Worm (Caenorhabditis elegans) whole organism, early embryonic: ENCODE measurements around the gene nhr-84.

Source experiments
- B0310.2 ChIP-seq: sonication (generic microtip); optimal IDR thresholded peaks from 2 replicates; lab custom pipeline; 2016; ENCODE audit warnings: mild to moderate bottlenecking, missing genetic modification characterization, missing compliant biosample characterization
- F13C5.2 ChIP-seq: sonication (generic microtip); optimal IDR thresholded peaks from 2 replicates; lab custom pipeline; 2017; ENCODE audit warnings: mild to moderate bottlenecking, missing genetic modification characterization, inconsistent platforms, missing compliant biosample characterization
- aly-1 ChIP-seq: sonication (generic microtip); optimal IDR thresholded peaks from 2 replicates; lab custom pipeline; 2016; ENCODE audit warnings: missing genetic modification characterization, missing compliant biosample characterization
- ama-1 ChIP-seq: fragments of 150-350 bp; optimal IDR thresholded peaks from 2 replicates; lab custom pipeline; 2014
- ceh-13 ChIP-seq: fragments of 200-800 bp; sonication (Bioruptor generic); optimal IDR thresholded peaks from 2 replicates; lab custom pipeline; 2018; ENCODE audit warnings: mild to moderate bottlenecking, missing genetic modification characterization, missing compliant biosample characterization
- ceh-36 ChIP-seq: sonication (generic microtip); optimal IDR thresholded peaks from 2 replicates; lab custom pipeline; 2016; ENCODE audit warnings: missing genetic modification characterization, inconsistent platforms, missing compliant biosample characterization
- flt-1 ChIP-seq: fragments of 200-800 bp; sonication (Bioruptor generic); IDR thresholded peaks from 2 replicates; pipeline ENCODE4 v1.3.6; 2022; ENCODE audit warnings: missing genetic modification characterization, missing compliant biosample characterization
- sea-1 ChIP-seq: fragments of 200-800 bp; sonication (Bioruptor generic); conservative IDR thresholded peaks from 2 replicates; pipeline ENCODE4 v1.3.6; 2022; ENCODE audit warnings: missing genetic modification characterization, missing compliant biosample characterization
- tra-4 ChIP-seq: sonication (generic microtip); optimal IDR thresholded peaks from 2 replicates; lab custom pipeline; 2017; ENCODE audit warnings: missing genetic modification characterization, missing compliant biosample characterization

DNA sequence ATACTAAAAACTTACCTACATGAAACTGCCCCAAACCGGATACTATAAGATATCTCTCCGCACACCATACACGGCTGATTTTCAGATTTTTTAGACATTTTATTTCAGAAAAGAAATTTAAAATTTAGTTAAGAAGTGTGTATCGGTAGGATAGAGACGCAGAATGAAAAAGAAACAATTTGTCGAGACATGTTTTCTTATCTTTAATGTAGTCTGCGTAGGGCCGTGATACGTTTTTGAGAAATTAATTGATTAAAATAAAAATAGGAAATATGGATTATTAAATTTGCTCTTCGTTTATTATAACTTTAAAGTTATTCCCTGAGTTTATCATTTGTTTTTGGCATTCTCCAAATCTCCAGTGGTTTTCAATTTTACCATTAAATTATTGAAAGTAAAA, 44.9 kb upstream of the nhr-84 start, which contains the start of gene nhr-108:
- TF ChIP-seq aly-1 (tag; lab: Kevin White, UChicago) (no peak), ceh-36 (no peak), sea-1 (GFP tag; lab: Robert Waterston, UW) (no peak), ama-1 (no peak), F13C5.2 (tag; lab: Kevin White, UChicago) (no peak), ceh-13 (GFP tag; lab: Kevin White, UChicago) (no peak), flt-1 (GFP tag; lab: Robert Waterston, UW) (no peak), tra-4 (tag; lab: Kevin White, UChicago) (no peak), B0310.2 (tag; lab: Kevin White, UChicago) (no peak)
